Fruit fly (Drosophila melanogaster) Kc167 (cell line): ENCODE results near the gene pigeon.

Source experiments
- Myc ChIP-seq: fragments of >200 bp; optimal IDR thresholded peaks from 2 replicates; lab custom pipeline; 2017; ENCODE audit warnings: missing external identifiers
- h ChIP-seq: fragments of >200 bp; optimal IDR thresholded peaks from 3 replicates; lab custom pipeline; 2018; ENCODE audit warnings: missing external identifiers
- insv ChIP-seq: fragments of >200 bp; optimal IDR thresholded peaks from 3 replicates; lab custom pipeline; 2018; ENCODE audit warnings: missing external identifiers
- psq ChIP-seq: fragments of >200 bp; optimal IDR thresholded peaks from 2 replicates; lab custom pipeline; 2017; ENCODE audit warnings: missing external identifiers
- ttk ChIP-seq: sonication (Bioruptor generic); optimal IDR thresholded peaks from 2 replicates; lab custom pipeline; 2017; ENCODE audit warnings: missing external identifiers

dm6 chr2L:19146645-19147044 is 39.2 kb upstream of the pigeon start:
- TF ChIP-seq insv (lab: Kevin White, UChicago): no peak
- no peak for TF ChIP-seq psq (lab: Kevin White, UChicago)
- no peak for TF ChIP-seq Myc (lab: Kevin White, UChicago)
- no peak for TF ChIP-seq h
- TF ChIP-seq ttk (lab: Kevin White, UChicago): no peak
